ENCODE assay signal across 7 worm cellular contexts in genomic region chrII:9242804-9243203, ce11.
TF ChIP-seq lines count a peak whose summit lies in the region.

No protein-coding gene starts in this region.

TF ChIP-seq in whole organism, L1 larva, 84 proteins besides CTCF, POLR2A, EP300 and RAD21 (continues in another document):
- TF ChIP-seq efl-3 (GFP tag; optimal IDR thresholded peaks at IDR 0.05; lab: Kevin White, UChicago) (no peak), hlh-4 (tag; optimal IDR thresholded peaks at IDR 0.05; lab: Kevin White, UChicago) (no peak), ztf-11 (tag; optimal IDR thresholded peaks at IDR 0.05; lab: Kevin White, UChicago) (no peak), hlh-17 (GFP tag; optimal IDR thresholded peaks at IDR 0.05; lab: Kevin White, UChicago; ENCODE audit: borderline replicate concordance) (no peak), aly-2 (tag; optimal IDR thresholded peaks at IDR 0.05; lab: Kevin White, UChicago) (no peak), tlp-1 (tag; optimal IDR thresholded peaks at IDR 0.05; lab: Kevin White, UChicago) (no peak), lir-3 (tag; optimal IDR thresholded peaks at IDR 0.05; lab: Kevin White, UChicago; ENCODE audit: poor library complexity) (no peak), lsy-2 (tag; optimal IDR thresholded peaks at IDR 0.05; lab: Kevin White, UChicago) (peak; percentile 72 to 79), ceh-63 (GFP tag; optimal IDR thresholded peaks at IDR 0.05; lab: Kevin White, UChicago) (no peak), lin-35 (GFP tag; optimal IDR thresholded peaks at IDR 0.05; lab: Kevin White, UChicago) (peak; percentile 92 to 95), Y116A8C.19 (tag; optimal IDR thresholded peaks at IDR 0.05; lab: Kevin White, UChicago; ENCODE audit: borderline replicate concordance) (no peak)

TF ChIP-seq in whole organism, L2 larva, 48 proteins besides CTCF, POLR2A, EP300 and RAD21 (continues in another document):
- TF ChIP-seq mab-5 (tag; optimal IDR thresholded peaks at IDR 0.05; lab: Kevin White, UChicago) = peak; percentile 32
- TF ChIP-seq lin-13 (GFP tag; optimal IDR thresholded peaks at IDR 0.05; lab: Kevin White, UChicago) = peak; percentile 35
- no peak for TF ChIP-seq ZK546.5 (tag; optimal IDR thresholded peaks at IDR 0.05; lab: Kevin White, UChicago)
- no peak for TF ChIP-seq dmd-4 (tag; optimal IDR thresholded peaks at IDR 0.05; lab: Kevin White, UChicago)
- peak; percentile 59 for TF ChIP-seq nhr-129 (tag; optimal IDR thresholded peaks at IDR 0.05; lab: Kevin White, UChicago)
- TF ChIP-seq crh-2 (tag; optimal IDR thresholded peaks at IDR 0.05; lab: Kevin White, UChicago) = peak; percentile 65
- TF ChIP-seq nhr-25 (tag; optimal IDR thresholded peaks at IDR 0.05; lab: Kevin White, UChicago) = peak; percentile 46
- TF ChIP-seq fos-1 (tag; optimal IDR thresholded peaks at IDR 0.05; lab: Kevin White, UChicago) = peak; percentile 5
- no peak for TF ChIP-seq ceh-16 (tag; optimal IDR thresholded peaks at IDR 0.05; lab: Kevin White, UChicago)
- TF ChIP-seq nhr-6 (tag; optimal IDR thresholded peaks at IDR 0.05; lab: Kevin White, UChicago) = no peak
- peak; percentile 9 for TF ChIP-seq ama-1 (optimal IDR thresholded peaks at IDR 0.05; lab: Kevin White, UChicago)
- TF ChIP-seq snpc-4 (tag; optimal IDR thresholded peaks at IDR 0.05; lab: Kevin White, UChicago) = peak; percentile 5
- no peak for TF ChIP-seq alr-1 (tag; optimal IDR thresholded peaks at IDR 0.05; lab: Kevin White, UChicago)
- no peak for TF ChIP-seq nhr-77 (tag; optimal IDR thresholded peaks at IDR 0.05; lab: Kevin White, UChicago)

TF ChIP-seq in whole organism, L3 larva, 47 proteins besides CTCF, POLR2A, EP300 and RAD21:
- TF ChIP-seq lin-15B (tag; optimal IDR thresholded peaks at IDR 0.05; lab: Kevin White, UChicago) = peak; percentile 42
- TF ChIP-seq elt-2 (tag; optimal IDR thresholded peaks at IDR 0.05; lab: Kevin White, UChicago) = peak; percentile 14
- no peak for TF ChIP-seq aly-2 (tag; optimal IDR thresholded peaks at IDR 0.05; lab: Kevin White, UChicago)
- no peak for TF ChIP-seq mdl-1 (tag; optimal IDR thresholded peaks at IDR 0.05; lab: Kevin White, UChicago)
- TF ChIP-seq pha-4 (tag; optimal IDR thresholded peaks at IDR 0.05; lab: Kevin White, UChicago) = peak; percentile 94
- peak; percentile 94 for TF ChIP-seq R02D3.7 (tag; optimal IDR thresholded peaks at IDR 0.05; lab: Kevin White, UChicago)
- no peak for TF ChIP-seq snpc-4 (tag; optimal IDR thresholded peaks at IDR 0.05; lab: Kevin White, UChicago)
- TF ChIP-seq fos-1 (tag; optimal IDR thresholded peaks at IDR 0.05; lab: Kevin White, UChicago) = no peak
- TF ChIP-seq hmg-11 (tag; optimal IDR thresholded peaks at IDR 0.05; lab: Kevin White, UChicago) = peak; percentile 17
- peak; percentile 24 for TF ChIP-seq ama-1 (optimal IDR thresholded peaks at IDR 0.05; lab: Kevin White, UChicago)
- TF ChIP-seq nfya-1 (tag; optimal IDR thresholded peaks at IDR 0.05; lab: Kevin White, UChicago; ENCODE audit: insufficient read depth) = peak; percentile 54

TF ChIP-seq in whole organism, L4 larva, 104 proteins besides CTCF, POLR2A, EP300 and RAD21 (continues in another document):
- peak; percentile 8 for TF ChIP-seq nhr-77 (tag; optimal IDR thresholded peaks at IDR 0.05; lab: Kevin White, UChicago)
- no peak for TF ChIP-seq ztf-7 (tag; optimal IDR thresholded peaks at IDR 0.05; lab: Kevin White, UChicago)
- no peak for TF ChIP-seq lin-29 (GFP tag; IDR thresholded peaks at IDR 0.05; lab: Robert Waterston, UW)
- TF ChIP-seq madf-9 (GFP tag; conservative IDR thresholded peaks at IDR 0.05; lab: Robert Waterston, UW) = no peak
- peak; percentile 98 for TF ChIP-seq Y48G9A.11 (GFP tag; IDR thresholded peaks at IDR 0.05; lab: Robert Waterston, UW)
- peak; percentile 61 for TF ChIP-seq mep-1 (tag; optimal IDR thresholded peaks at IDR 0.05; lab: Kevin White, UChicago)
- peak; percentile 75 for TF ChIP-seq R02D3.7 (tag; optimal IDR thresholded peaks at IDR 0.05; lab: Kevin White, UChicago)
- no peak for TF ChIP-seq ama-1 (optimal IDR thresholded peaks at IDR 0.05; lab: Kevin White, UChicago)
- TF ChIP-seq unc-62 (GFP tag; optimal IDR thresholded peaks at IDR 0.05 in 1 of 2; lab: Kevin White, UChicago) = peak in 1 of 2 experiments; percentile 94
- no peak for TF ChIP-seq unc-62 (tag; optimal IDR thresholded peaks at IDR 0.05; lab: Kevin White, UChicago)
- peak; percentile 44 for TF ChIP-seq dve-1 (tag; optimal IDR thresholded peaks at IDR 0.05; lab: Kevin White, UChicago; ENCODE audit: insufficient read depth)
- peak; percentile 71 for TF ChIP-seq nhr-28 (tag; optimal IDR thresholded peaks at IDR 0.05; lab: Kevin White, UChicago)
- no peak for TF ChIP-seq ceh-82 (tag; optimal IDR thresholded peaks at IDR 0.05; lab: Kevin White, UChicago)
- TF ChIP-seq madf-5 (GFP tag; IDR thresholded peaks at IDR 0.05; lab: Robert Waterston, UW) = no peak
- TF ChIP-seq lin-38 (GFP tag; IDR thresholded peaks at IDR 0.05; lab: Robert Waterston, UW) = no peak

TF ChIP-seq in whole organism, early embryonic, 17 proteins besides CTCF, POLR2A, EP300 and RAD21:
- TF ChIP-seq ama-1 (optimal IDR thresholded peaks at IDR 0.05; lab: Kevin White, UChicago) (no peak), tbx-11 (GFP tag; IDR thresholded peaks at IDR 0.05; lab: Robert Waterston, UW) (no peak), F13C5.2 (tag; optimal IDR thresholded peaks at IDR 0.05; lab: Kevin White, UChicago) (peak; percentile 23), sea-1 (GFP tag; conservative IDR thresholded peaks at IDR 0.05; lab: Robert Waterston, UW) (no peak), tbx-37 (GFP tag; conservative IDR thresholded peaks at IDR 0.05; lab: Robert Waterston, UW) (no peak), scrt-1 (GFP tag; IDR thresholded peaks at IDR 0.05; lab: Robert Waterston, UW) (no peak), ceh-13 (GFP tag; optimal IDR thresholded peaks at IDR 0.05; lab: Kevin White, UChicago) (no peak)

TF ChIP-seq in whole organism, mixed stage, embryonic, 35 proteins besides CTCF, POLR2A, EP300 and RAD21:
- TF ChIP-seq mep-1 (tag; optimal IDR thresholded peaks at IDR 0.05; lab: Kevin White, UChicago) = peak; percentile 38
- no peak for TF ChIP-seq sem-2 (GFP tag; optimal IDR thresholded peaks at IDR 0.05; lab: Kevin White, UChicago)
- TF ChIP-seq sptf-1 (tag; optimal IDR thresholded peaks at IDR 0.05; lab: Kevin White, UChicago) = no peak
- no peak for TF ChIP-seq elt-3 (tag; optimal IDR thresholded peaks at IDR 0.05; lab: Kevin White, UChicago)
- TF ChIP-seq ceh-83 (GFP tag; optimal IDR thresholded peaks at IDR 0.05; lab: Kevin White, UChicago) = no peak
- no peak for TF ChIP-seq mab-5 (tag; optimal IDR thresholded peaks at IDR 0.05; lab: Kevin White, UChicago)
- no peak for TF ChIP-seq unc-39 (tag; optimal IDR thresholded peaks at IDR 0.05; lab: Kevin White, UChicago)
- peak; percentile 25 for TF ChIP-seq nhr-237 (tag; optimal IDR thresholded peaks at IDR 0.05; lab: Kevin White, UChicago)
- TF ChIP-seq cnd-1 (tag; optimal IDR thresholded peaks at IDR 0.05; lab: Kevin White, UChicago) = no peak
- TF ChIP-seq ham-2 (GFP tag; optimal IDR thresholded peaks at IDR 0.05; lab: Kevin White, UChicago) = no peak
- no peak for TF ChIP-seq snpc-4 (tag; optimal IDR thresholded peaks at IDR 0.05; lab: Kevin White, UChicago)
- TF ChIP-seq tbx-8 (GFP tag; optimal IDR thresholded peaks at IDR 0.05; lab: Kevin White, UChicago) = no peak
- peak; percentile 51 for TF ChIP-seq pha-4 (tag; optimal IDR thresholded peaks at IDR 0.05; lab: Kevin White, UChicago)
- no peak for TF ChIP-seq unc-120 (tag; optimal IDR thresholded peaks at IDR 0.05; lab: Kevin White, UChicago; ENCODE audit: poor library complexity, severe bottlenecking)
- TF ChIP-seq nhr-12 (tag; optimal IDR thresholded peaks at IDR 0.05; lab: Kevin White, UChicago) = no peak
- TF ChIP-seq drap-1 (GFP tag; optimal IDR thresholded peaks at IDR 0.05; lab: Kevin White, UChicago) = no peak
- TF ChIP-seq ces-1 (GFP tag; optimal IDR thresholded peaks at IDR 0.05; lab: Kevin White, UChicago) = peak; percentile 15
- TF ChIP-seq hlh-1 (tag; optimal IDR thresholded peaks at IDR 0.05; lab: Kevin White, UChicago) = peak; percentile 28
- TF ChIP-seq zip-8 (tag; optimal IDR thresholded peaks at IDR 0.05; lab: Kevin White, UChicago) = no peak
- TF ChIP-seq ceh-43 (GFP tag; optimal IDR thresholded peaks at IDR 0.05; lab: Kevin White, UChicago) = no peak
TF ChIP-seq in whole organism, mixed stage, embryonic: peak in this region for 5.

TF ChIP-seq in whole organism, young adult, 124 proteins besides CTCF, POLR2A, EP300 and RAD21:
- TF ChIP-seq nfya-2 (GFP tag; IDR thresholded peaks at IDR 0.05; lab: Robert Waterston, UW) (no peak), hmg-1.2 (GFP tag; IDR thresholded peaks at IDR 0.05; lab: Robert Waterston, UW) (no peak), madf-3 (GFP tag; IDR thresholded peaks at IDR 0.05; lab: Robert Waterston, UW) (no peak), nhr-120 (GFP tag; IDR thresholded peaks at IDR 0.05; lab: Robert Waterston, UW) (no peak), let-607 (tag; optimal IDR thresholded peaks at IDR 0.05; lab: Kevin White, UChicago) (peak; percentile 16 to 86), ceh-100 (GFP tag; IDR thresholded peaks at IDR 0.05; lab: Robert Waterston, UW) (no peak), pha-4 (tag; optimal IDR thresholded peaks at IDR 0.05; lab: Kevin White, UChicago) (peak; percentile 28), efl-1 (GFP tag; optimal IDR thresholded peaks at IDR 0.05; lab: Kevin White, UChicago) (peak; percentile 49), ztf-28 (GFP tag; IDR thresholded peaks at IDR 0.05; lab: Robert Waterston, UW) (no peak), dpl-1 (GFP tag; optimal IDR thresholded peaks at IDR 0.05; lab: Kevin White, UChicago) (peak; percentile 25), fkh-3 (tag; optimal IDR thresholded peaks at IDR 0.05; lab: Kevin White, UChicago) (no peak), attf-3 (GFP tag; conservative IDR thresholded peaks at IDR 0.05; lab: Robert Waterston, UW) (peak; percentile 96), F23B12.7 (tag; optimal IDR thresholded peaks at IDR 0.05; lab: Kevin White, UChicago; ENCODE audit: insufficient read depth) (peak; percentile 38), ets-4 (GFP tag; optimal IDR thresholded peaks at IDR 0.05; lab: Kevin White, UChicago) (no peak), tlf-1 (GFP tag; optimal IDR thresholded peaks at IDR 0.05; lab: Kevin White, UChicago) (no peak), lin-35 (GFP tag; optimal IDR thresholded peaks at IDR 0.05; lab: Kevin White, UChicago) (peak in 1 of 3 experiments; percentile 76)
TF ChIP-seq in whole organism, young adult: peak in this region for 7.
